Fruit fly (Drosophila melanogaster) whole organism, prepupa: ENCODE results near the gene c12.2.

Experiments used
- Blimp-1 ChIP-seq: fragments of 200-800 bp; sonication (Bioruptor generic); optimal IDR thresholded peaks from 3 replicates; lab custom pipeline; 2017; ENCODE audit warnings: missing biosample characterization, missing genetic modification characterization, mild to moderate bottlenecking, moderate library complexity, missing genetic modification reagents
- CG10631 ChIP-seq: fragments of 200-800 bp; sonication (Bioruptor generic); optimal IDR thresholded peaks from 2 replicates; lab custom pipeline; 2016; ENCODE audit warnings: missing biosample characterization, missing genetic modification characterization
- CG11294 ChIP-seq: fragments of 200-800 bp; sonication (Bioruptor generic); IDR thresholded peaks from 2 replicates; pipeline ENCODE4 v1.3.6; 2022; ENCODE audit warnings: missing biosample characterization, missing genetic modification characterization
- CG11902 ChIP-seq: fragments of 200-800 bp; sonication (Bioruptor generic); optimal IDR thresholded peaks from 3 replicates; lab custom pipeline; 2016; ENCODE audit warnings: missing biosample characterization, missing genetic modification characterization
- CG15336 ChIP-seq: fragments of 200-800 bp; sonication (Bioruptor generic); IDR thresholded peaks from 2 replicates; pipeline ENCODE4 v1.3.6; 2022; ENCODE audit warnings: missing biosample characterization, missing genetic modification characterization
- CG1621 ChIP-seq: fragments of 200-800 bp; sonication (Bioruptor generic); optimal IDR thresholded peaks from 3 replicates; lab custom pipeline; 2018; ENCODE audit warnings: missing biosample characterization, mild to moderate bottlenecking, missing genetic modification characterization
- CG16779 ChIP-seq: fragments of 200-800 bp; sonication (Bioruptor generic); optimal IDR thresholded peaks from 3 replicates; lab custom pipeline; 2017; ENCODE audit warnings: missing biosample characterization, mild to moderate bottlenecking, missing genetic modification characterization
- CG3032 ChIP-seq: fragments of 200-800 bp; optimal IDR thresholded peaks from 2 replicates; lab custom pipeline; 2019; ENCODE audit warnings: missing biosample characterization, mild to moderate bottlenecking, missing genetic modification characterization, moderate library complexity
- CG31627 ChIP-seq: fragments of 200-800 bp; sonication (Bioruptor generic); optimal IDR thresholded peaks from 3 replicates; lab custom pipeline; 2016; ENCODE audit warnings: missing biosample characterization, missing genetic modification characterization
- CG32006 ChIP-seq: fragments of 200-800 bp; sonication (Bioruptor generic); optimal IDR thresholded peaks from 3 replicates; lab custom pipeline; 2017; ENCODE audit warnings: missing biosample characterization, mild to moderate bottlenecking, missing genetic modification characterization
- CG34406 ChIP-seq: fragments of 200-800 bp; sonication (Bioruptor generic); optimal IDR thresholded peaks from 3 replicates; lab custom pipeline; 2016; ENCODE audit warnings: missing biosample characterization, missing genetic modification characterization
- CG3919 ChIP-seq: fragments of 200-800 bp; sonication (Bioruptor generic); optimal IDR thresholded peaks from 3 replicates; lab custom pipeline; 2016; ENCODE audit warnings: missing biosample characterization, missing genetic modification characterization
- CG6276 ChIP-seq: fragments of 200-800 bp; sonication (Bioruptor generic); optimal IDR thresholded peaks from 2 replicates; lab custom pipeline; 2017; ENCODE audit warnings: missing biosample characterization, mild to moderate bottlenecking, missing genetic modification characterization
- CG6792 ChIP-seq: fragments of 200-800 bp; sonication (Bioruptor generic); optimal IDR thresholded peaks from 3 replicates; lab custom pipeline; 2016; ENCODE audit warnings: missing biosample characterization, missing genetic modification characterization
- CG6808 ChIP-seq: fragments of 200-800 bp; sonication (Bioruptor generic); optimal IDR thresholded peaks from 3 replicates; lab custom pipeline; 2017; ENCODE audit warnings: missing biosample characterization, missing genetic modification characterization, mild to moderate bottlenecking, moderate library complexity, missing genetic modification reagents
- CG8319 ChIP-seq: fragments of 200-800 bp; sonication (Bioruptor generic); optimal IDR thresholded peaks from 3 replicates; lab custom pipeline; 2016; ENCODE audit warnings: missing biosample characterization, missing genetic modification characterization
- CG8632 ChIP-seq: fragments of 200-800 bp; sonication (Bioruptor generic); optimal IDR thresholded peaks from 3 replicates; lab custom pipeline; 2016; ENCODE audit warnings: missing biosample characterization, missing genetic modification characterization
- Eip75B ChIP-seq: fragments of 200-800 bp; sonication (Bioruptor generic); optimal IDR thresholded peaks from 3 replicates; lab custom pipeline; 2016; ENCODE audit warnings: missing biosample characterization, missing genetic modification characterization
- Eip78C ChIP-seq: fragments of 200-800 bp; sonication (Bioruptor generic); peaks from one replicate; lab custom pipeline; 2016; ENCODE audit warnings: missing biosample characterization, missing genetic modification characterization
- Eip93F ChIP-seq: fragments of 200-800 bp; sonication (Bioruptor generic); optimal IDR thresholded peaks from 2 replicates; lab custom pipeline; 2016; ENCODE audit warnings: missing biosample characterization, mild to moderate bottlenecking, missing genetic modification characterization
- Ets21C ChIP-seq: fragments of 200-800 bp; sonication (Bioruptor generic); optimal IDR thresholded peaks from 3 replicates; lab custom pipeline; 2016; ENCODE audit warnings: missing biosample characterization, missing genetic modification characterization
- Ets96B ChIP-seq: fragments of 200-800 bp; optimal IDR thresholded peaks from 2 replicates; lab custom pipeline; 2019; ENCODE audit warnings: missing biosample characterization, mild to moderate bottlenecking, missing genetic modification characterization, moderate library complexity
- Gug ChIP-seq: fragments of 200-800 bp; sonication (Bioruptor generic); IDR thresholded peaks from 2 replicates; pipeline ENCODE4 v1.3.6; 2022; ENCODE audit warnings: missing biosample characterization, missing genetic modification characterization
- Hr38 ChIP-seq: sonication (Bioruptor generic); optimal IDR thresholded peaks from 2 replicates; lab custom pipeline; 2016; ENCODE audit warnings: missing biosample characterization, missing genetic modification characterization
- Hr39 ChIP-seq: fragments of 200-800 bp; sonication (Bioruptor generic); optimal IDR thresholded peaks from 2 replicates; lab custom pipeline; 2016; ENCODE audit warnings: missing biosample characterization, missing genetic modification characterization
- Lpt ChIP-seq: fragments of 200-800 bp; sonication (Bioruptor generic); optimal IDR thresholded peaks from 3 replicates; lab custom pipeline; 2016; ENCODE audit warnings: missing biosample characterization, missing genetic modification characterization
- OdsH ChIP-seq: fragments of 200-800 bp; sonication (Bioruptor generic); optimal IDR thresholded peaks from 3 replicates; lab custom pipeline; 2016; ENCODE audit warnings: missing biosample characterization, missing genetic modification characterization
- Smox ChIP-seq: fragments of 200-800 bp; sonication (Bioruptor generic); optimal IDR thresholded peaks from 3 replicates; lab custom pipeline; 2016; ENCODE audit warnings: missing biosample characterization, missing genetic modification characterization
- Sox102F ChIP-seq: fragments of 200-800 bp; sonication (Bioruptor generic); optimal IDR thresholded peaks from 2 replicates; lab custom pipeline; 2016; ENCODE audit warnings: missing biosample characterization, mild to moderate bottlenecking, missing genetic modification characterization
- Sox14 ChIP-seq: fragments of 200-800 bp; sonication (Bioruptor generic); optimal IDR thresholded peaks from 3 replicates; lab custom pipeline; 2016; ENCODE audit warnings: missing biosample characterization, missing genetic modification characterization
- achi ChIP-seq: fragments of 200-800 bp; sonication (Bioruptor generic); optimal IDR thresholded peaks from 3 replicates; lab custom pipeline; 2016; ENCODE audit warnings: missing biosample characterization, missing genetic modification characterization
- acj6 ChIP-seq: fragments of 200-800 bp; sonication (Bioruptor generic); optimal IDR thresholded peaks from 3 replicates; lab custom pipeline; 2016; ENCODE audit warnings: missing biosample characterization, missing genetic modification characterization
- dac ChIP-seq: fragments of 200-800 bp; sonication (Bioruptor generic); optimal IDR thresholded peaks from 2 replicates; lab custom pipeline; 2017; ENCODE audit warnings: missing biosample characterization, mild to moderate bottlenecking, missing genetic modification characterization
- dsx ChIP-seq: fragments of 200-800 bp; optimal IDR thresholded peaks from 3 replicates; lab custom pipeline; 2019; ENCODE audit warnings: missing biosample characterization, mild to moderate bottlenecking, missing genetic modification characterization, moderate library complexity; ENCODE audit not compliant: poor library complexity, severe bottlenecking
- eg ChIP-seq: fragments of 200-800 bp; sonication (Bioruptor generic); IDR thresholded peaks from 3 replicates; pipeline ENCODE4 v1.3.6; 2022; ENCODE audit warnings: missing biosample characterization, missing genetic modification characterization
- esn ChIP-seq: fragments of 200-800 bp; sonication (Bioruptor generic); optimal IDR thresholded peaks from 2 replicates; lab custom pipeline; 2016; ENCODE audit warnings: missing biosample characterization, mild to moderate bottlenecking, missing genetic modification characterization, moderate library complexity
- fd59A ChIP-seq: fragments of 200-800 bp; sonication (Bioruptor generic); optimal IDR thresholded peaks from 2 replicates; lab custom pipeline; 2017; ENCODE audit warnings: missing biosample characterization, mild to moderate bottlenecking, missing genetic modification characterization, missing genetic modification reagents
- lz ChIP-seq: fragments of 200-800 bp; sonication (Bioruptor generic); optimal IDR thresholded peaks from 3 replicates; lab custom pipeline; 2016; ENCODE audit warnings: missing biosample characterization, missing genetic modification characterization
- net ChIP-seq: fragments of 200-800 bp; sonication (Bioruptor generic); optimal IDR thresholded peaks from 3 replicates; lab custom pipeline; 2016; ENCODE audit warnings: missing biosample characterization, missing genetic modification characterization
- salr ChIP-seq, 2 experiments: fragments of 200-800 bp; sonication (Bioruptor generic); optimal IDR thresholded peaks; 3 replicates each; lab custom pipeline; 2016 to 2018; ENCODE audit warnings: missing biosample characterization in 2 of 2, missing genetic modification characterization in 2 of 2, mild to moderate bottlenecking in 1 of 2
- spab ChIP-seq: fragments of 200-800 bp; sonication (Bioruptor generic); optimal IDR thresholded peaks from 2 replicates; lab custom pipeline; 2017; ENCODE audit warnings: missing biosample characterization, mild to moderate bottlenecking, missing genetic modification characterization, missing genetic modification reagents
- ss ChIP-seq, 2 experiments: fragments of 200-800 bp; sonication (Bioruptor generic); optimal IDR thresholded peaks; 2 replicates in 1 of 2; 3 replicates in 1 of 2; lab custom pipeline; 2017 to 2018; ENCODE audit warnings: mild to moderate bottlenecking in 2 of 2, missing biosample characterization in 2 of 2, missing genetic modification characterization in 2 of 2, moderate library complexity in 1 of 2
- svp ChIP-seq: fragments of 200-800 bp; sonication (Bioruptor generic); peaks from one replicate; lab custom pipeline; 2016; ENCODE audit warnings: missing biosample characterization, missing genetic modification characterization
- topi ChIP-seq: fragments of 200-800 bp; sonication (Bioruptor generic); optimal IDR thresholded peaks from 3 replicates; lab custom pipeline; 2016; ENCODE audit warnings: missing biosample characterization, missing genetic modification characterization

c12.2 gene

dm6 chrX:9343480-9344477, 24.6 kb downstream of the c12.2 start (continued):
- TF ChIP-seq CG34406 (GFP tag; lab: Kevin White, UChicago) (peak; percentile 88), Ets96B (tag; lab: Kevin White, UChicago) (peak; percentile 87), Smox (GFP tag; lab: Kevin White, UChicago) (peak; percentile 91), CG3032 (tag; lab: Kevin White, UChicago) (peak; percentile 47), Sox102F (GFP tag; lab: Kevin White, UChicago) (peak; percentile 93), CG8319 (peak; percentile 90), ss (GFP tag; optimal IDR thresholded peaks at IDR 0.05; lab: Kevin White, UChicago) (peak; percentile 87 to 90), Eip93F (GFP tag; lab: Kevin White, UChicago) (peak; percentile 72), CG8632 (GFP tag; lab: Kevin White, UChicago) (peak; percentile 86), achi (GFP tag; lab: Kevin White, UChicago) (peak; percentile 89), svp (GFP tag; lab: Kevin White, UChicago) (peak; percentile 92), topi (GFP tag; lab: Kevin White, UChicago) (peak; percentile 95), Blimp-1 (GFP tag; lab: Kevin White, UChicago) (peak; percentile 71), salr (GFP tag; optimal IDR thresholded peaks at IDR 0.05; lab: Kevin White, UChicago) (peak; percentile 44 to 85), OdsH (peak; percentile 89), Lpt (GFP tag; lab: Kevin White, UChicago) (peak; percentile 61), CG6792 (GFP tag; lab: Kevin White, UChicago) (peak; percentile 89), esn (peak; percentile 93), lz (GFP tag; lab: Kevin White, UChicago) (peak; percentile 93), spab (peak; percentile 68), acj6 (GFP tag; lab: Kevin White, UChicago) (peak; percentile 92), CG10631 (GFP tag; lab: Kevin White, UChicago) (peak; percentile 84), CG32006 (peak; percentile 81)
- TF ChIP-seq, all 60 proteins: peak for 58

dm6 chrX:9344482-9345106, 25.4 kb downstream of the c12.2 start:
- no peak for TF ChIP-seq eg (GFP tag; lab: Robert Waterston, UW)
- TF ChIP-seq ss (GFP tag; optimal IDR thresholded peaks at IDR 0.05; lab: Kevin White, UChicago): peak; percentile 34 to 46
- TF ChIP-seq acj6 (GFP tag; lab: Kevin White, UChicago): peak; percentile 67
- peak; percentile 82 for TF ChIP-seq topi (GFP tag; lab: Kevin White, UChicago)
- peak; percentile 45 for TF ChIP-seq Blimp-1 (GFP tag; lab: Kevin White, UChicago)
- TF ChIP-seq dsx (GFP tag; lab: Kevin White, UChicago): peak; percentile 51
- peak; percentile 61 for TF ChIP-seq CG8319
- TF ChIP-seq CG3919: peak; percentile 69
- no peak for TF ChIP-seq Hr38
- no peak for TF ChIP-seq CG16779
- TF ChIP-seq achi (GFP tag; lab: Kevin White, UChicago): peak; percentile 68
- TF ChIP-seq CG8632 (GFP tag; lab: Kevin White, UChicago): peak; percentile 63
- TF ChIP-seq fd59A (GFP tag; lab: Kevin White, UChicago): peak; percentile 61
- peak; percentile 22; the same call in 1 of the 2 replicates for TF ChIP-seq Gug (GFP tag; lab: Robert Waterston, UW)
- peak; percentile 71 for TF ChIP-seq CG34406 (GFP tag; lab: Kevin White, UChicago)
- peak; percentile 78 for TF ChIP-seq Hr39 (GFP tag; lab: Kevin White, UChicago)
- TF ChIP-seq CG6808 (GFP tag; lab: Kevin White, UChicago): peak; percentile 60
- TF ChIP-seq net (GFP tag; lab: Kevin White, UChicago): peak; percentile 77
- TF ChIP-seq CG15336: peak; percentile 46; the same call in 1 of the 2 replicates
- peak; percentile 64 for TF ChIP-seq Ets96B (tag; lab: Kevin White, UChicago)
- peak; percentile 59 for TF ChIP-seq Sox14
- TF ChIP-seq Eip75B (GFP tag; lab: Kevin White, UChicago): peak; percentile 63
- TF ChIP-seq Eip93F (GFP tag; lab: Kevin White, UChicago): no peak
- TF ChIP-seq CG1621 (tag; lab: Kevin White, UChicago): peak; percentile 45
- peak; percentile 44 for TF ChIP-seq spab
- TF ChIP-seq lz (GFP tag; lab: Kevin White, UChicago): peak; percentile 74
- TF ChIP-seq CG11902 (GFP tag; lab: Kevin White, UChicago): peak; percentile 68
- peak; percentile 91 for TF ChIP-seq Eip78C (GFP tag; lab: Kevin White, UChicago)
- peak; percentile 90 for TF ChIP-seq svp (GFP tag; lab: Kevin White, UChicago)
- TF ChIP-seq CG11294 (GFP tag; lab: Robert Waterston, UW): no peak; the same call in 1 of the 2 replicates
- TF ChIP-seq dac (GFP tag; lab: Kevin White, UChicago): no peak
- TF ChIP-seq CG31627 (GFP tag; lab: Kevin White, UChicago): peak; percentile 75
- peak; percentile 55 for TF ChIP-seq CG6276
- peak; percentile 57 for TF ChIP-seq Sox102F (GFP tag; lab: Kevin White, UChicago)
- TF ChIP-seq Ets21C (GFP tag; lab: Kevin White, UChicago): peak; percentile 54
